Fruit fly (Drosophila melanogaster): ENCODE results near the gene CG8578.

Gene CG8578

DNA sequence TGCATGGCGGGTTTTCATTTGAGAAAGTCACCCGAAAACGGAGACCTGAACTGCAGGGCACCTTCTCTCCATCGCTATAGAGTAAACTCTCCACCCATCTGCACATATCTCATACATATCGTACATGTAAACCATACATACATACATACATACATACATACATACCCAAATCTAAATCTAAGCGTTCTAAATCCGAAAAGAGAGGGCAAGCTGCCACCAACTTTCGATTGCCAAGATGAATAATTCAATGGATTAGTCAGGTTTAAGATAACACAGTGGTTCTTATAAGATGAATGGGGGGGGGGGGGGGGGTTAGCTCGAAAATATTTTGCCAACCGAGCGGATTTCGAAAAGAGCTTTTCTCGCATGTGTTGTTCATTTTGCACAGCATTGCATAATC lies 29.8 kb upstream of the CG8578 start:
- TF ChIP-seq Blimp-1 (GFP tag; optimal IDR thresholded peaks at IDR 0.05) (peak; percentile 73), CG32767 (GFP tag; IDR thresholded peaks at IDR 0.05) (no peak), Trl (optimal IDR thresholded peaks at IDR 0.05) (no peak), Trl (GFP tag; optimal IDR thresholded peaks at IDR 0.05) (no peak), CG8478 (optimal IDR thresholded peaks at IDR 0.05) (no peak), zfh1 (GFP tag; IDR thresholded peaks at IDR 0.05) (no peak), CG8089 (GFP tag; optimal IDR thresholded peaks at IDR 0.05) (no peak), CG16813 (GFP tag; IDR thresholded peaks at IDR 0.05; ENCODE audit: partially characterized antibody) (no peak), NC2β (GFP tag; optimal IDR thresholded peaks at IDR 0.05) (no peak), cg (GFP tag; optimal IDR thresholded peaks at IDR 0.05) (peak; percentile 58), CG15479 (GFP tag; optimal IDR thresholded peaks at IDR 0.05) (no peak), sd (tag; optimal IDR thresholded peaks at IDR 0.05) (peak; percentile 21)

DNA sequence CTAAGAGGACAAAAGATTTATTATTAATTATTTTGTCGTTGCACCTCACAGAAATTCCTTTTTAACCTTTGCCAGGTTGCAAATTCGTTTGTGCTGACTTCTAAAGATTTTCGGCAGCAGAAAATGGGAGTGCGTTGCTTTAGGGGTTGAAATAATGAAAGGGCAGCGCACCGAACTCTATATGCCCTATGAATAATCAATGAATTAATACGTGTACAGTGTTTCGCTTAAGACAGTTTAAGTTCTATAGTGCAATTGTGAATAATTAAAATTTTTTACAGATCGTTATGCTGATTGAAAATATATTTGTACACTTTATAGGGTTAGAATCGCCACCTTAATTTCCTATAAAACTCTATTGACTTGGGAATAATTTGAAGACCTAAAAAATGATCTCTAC lies 28.1 kb upstream of the CG8578 start:
- peak; percentile 53 for TF ChIP-seq sens (GFP tag)
- TF ChIP-seq Hey (tag; optimal IDR thresholded peaks at IDR 0.05): no peak
- TF ChIP-seq tna (GFP tag; IDR thresholded peaks at IDR 0.05; ENCODE audit: partially characterized antibody): no peak
- no peak for TF ChIP-seq mam (GFP tag; optimal IDR thresholded peaks at IDR 0.05)
- TF ChIP-seq Med (GFP tag): peak; percentile 58
- TF ChIP-seq zen2 (GFP tag; IDR thresholded peaks at IDR 0.05; ENCODE audit: partially characterized antibody): no peak
- TF ChIP-seq CG4404 (GFP tag; IDR thresholded peaks at IDR 0.05): no peak
- no peak for TF ChIP-seq CG7987 (GFP tag; optimal IDR thresholded peaks at IDR 0.05)
- TF ChIP-seq slou (GFP tag; optimal IDR thresholded peaks at IDR 0.05): no peak
- no peak for TF ChIP-seq cad (GFP tag; optimal IDR thresholded peaks at IDR 0.05)
- TF ChIP-seq odd (GFP tag; optimal IDR thresholded peaks at IDR 0.05): no peak
- no peak for TF ChIP-seq CG3726 (GFP tag; IDR thresholded peaks at IDR 0.05)
- TF ChIP-seq Xrp1 (GFP tag; IDR thresholded peaks at IDR 0.05): no peak
- TF ChIP-seq h (optimal IDR thresholded peaks at IDR 0.05): no peak
- TF ChIP-seq Dfd (GFP tag; optimal IDR thresholded peaks at IDR 0.05): no peak
- TF ChIP-seq CG10979 (tag; optimal IDR thresholded peaks at IDR 0.05): no peak
- no peak for TF ChIP-seq slbo (GFP tag; IDR thresholded peaks at IDR 0.05)
- TF ChIP-seq CG34224 (GFP tag; IDR thresholded peaks at IDR 0.05; ENCODE audit: partially characterized antibody): no peak
- TF ChIP-seq Atf6 (GFP tag; IDR thresholded peaks at IDR 0.05): no peak
- TF ChIP-seq CG12155 (GFP tag; optimal IDR thresholded peaks at IDR 0.05): no peak
- no peak for TF ChIP-seq usp (GFP tag; optimal IDR thresholded peaks at IDR 0.05)
- TF ChIP-seq Abd-B (GFP tag; optimal IDR thresholded peaks at IDR 0.05): no peak
- no peak for TF ChIP-seq CG32772 (GFP tag; IDR thresholded peaks at IDR 0.05)
- peak; percentile 35; the same call in 1 of the 3 replicates for TF ChIP-seq row (GFP tag; IDR thresholded peaks at IDR 0.05)
- peak; percentile 13 for TF ChIP-seq CG18262 (tag; optimal IDR thresholded peaks at IDR 0.05)
- TF ChIP-seq D19A (tag; optimal IDR thresholded peaks at IDR 0.05): peak; percentile 98
- no peak for TF ChIP-seq tx (GFP tag; optimal IDR thresholded peaks at IDR 0.05)
- TF ChIP-seq Doc3 (GFP tag; IDR thresholded peaks at IDR 0.05; ENCODE audit: partially characterized antibody): no peak
- TF ChIP-seq org-1 (GFP tag; optimal IDR thresholded peaks at IDR 0.05): no peak
- no peak for TF ChIP-seq zen (tag; optimal IDR thresholded peaks at IDR 0.05)
- no peak for TF ChIP-seq CG3847 (GFP tag; IDR thresholded peaks at IDR 0.05)
- no peak for TF ChIP-seq CG10147 (GFP tag; optimal IDR thresholded peaks at IDR 0.05)

Measured in whole organism, embryonic.